ENCODE assay signal across 2 fruit fly cellular contexts in the genomic region with DNA sequence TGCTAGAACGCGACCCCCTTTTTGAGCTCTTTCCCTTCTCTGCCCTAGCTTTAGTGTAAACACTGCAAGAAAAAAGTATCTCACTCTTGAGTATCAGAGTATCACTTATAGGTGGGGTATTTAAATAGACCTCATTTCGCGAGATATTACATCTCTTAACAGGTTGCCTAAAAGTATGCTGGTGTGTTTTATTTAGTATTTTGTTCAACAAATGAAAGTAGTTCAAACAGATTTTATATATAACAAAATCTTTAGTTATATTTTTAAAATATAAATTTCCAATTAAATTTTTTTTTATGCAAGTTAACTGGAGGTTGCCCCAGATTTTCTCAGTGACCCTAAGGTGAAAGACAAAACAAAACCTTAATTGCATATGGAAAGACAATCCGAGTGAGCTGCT.
A peak's percentile ranks its signal among the peaks of the same experiment; 100 is the strongest.
TF ChIP-seq lines count a peak whose summit lies in the region.

No protein-coding gene starts in this region.

TF ChIP-seq in whole organism, embryonic, 481 proteins besides CTCF, POLR2A, EP300 and RAD21 (continued from another document):
- TF ChIP-seq CG12659 (GFP tag; optimal IDR thresholded peaks at IDR 0.05; lab: Kevin White, UChicago) (no peak), CG11247 (GFP tag; IDR thresholded peaks at IDR 0.05; lab: Robert Waterston, UW) (no peak), CG5953 (GFP tag; IDR thresholded peaks at IDR 0.05; lab: Robert Waterston, UW) (no peak), CG10209 (GFP tag; optimal IDR thresholded peaks at IDR 0.05; lab: Kevin White, UChicago) (no peak), B-H2 (GFP tag; optimal IDR thresholded peaks at IDR 0.05; lab: Kevin White, UChicago) (no peak), CG6765 (GFP tag; optimal IDR thresholded peaks at IDR 0.05; lab: Kevin White, UChicago) (no peak), disco-r (GFP tag; optimal IDR thresholded peaks at IDR 0.05; lab: Kevin White, UChicago) (no peak), CG17385 (GFP tag; optimal IDR thresholded peaks at IDR 0.05; lab: Kevin White, UChicago) (no peak), ranshi (GFP tag; IDR thresholded peaks at IDR 0.05; lab: Robert Waterston, UW) (no peak), CG12299 (tag; optimal IDR thresholded peaks at IDR 0.05; lab: Kevin White, UChicago) (no peak), HHEX (GFP tag; optimal IDR thresholded peaks at IDR 0.05; lab: Kevin White, UChicago) (no peak), Dll (GFP tag; IDR thresholded peaks at IDR 0.05; lab: Robert Waterston, UW; ENCODE audit: partially characterized antibody) (no peak), sens-2 (GFP tag; IDR thresholded peaks at IDR 0.05; lab: Robert Waterston, UW) (no peak), Ssrp (tag; optimal IDR thresholded peaks at IDR 0.05; lab: Kevin White, UChicago) (no peak), CG31388 (GFP tag; optimal IDR thresholded peaks at IDR 0.05; lab: Kevin White, UChicago) (no peak), rib (GFP tag; IDR thresholded peaks at IDR 0.05; lab: Robert Waterston, UW) (no peak), Asciz (GFP tag; optimal IDR thresholded peaks at IDR 0.05; lab: Kevin White, UChicago) (no peak), Bdp1 (GFP tag; optimal IDR thresholded peaks at IDR 0.05; lab: Kevin White, UChicago) (no peak), unc-4 (GFP tag; IDR thresholded peaks at IDR 0.05; lab: Robert Waterston, UW; ENCODE audit: partially characterized antibody) (no peak), CG17328 (GFP tag; IDR thresholded peaks at IDR 0.05; lab: Robert Waterston, UW) (peak; percentile 26; the same call in 1 of the 2 replicates), unpg (GFP tag; optimal IDR thresholded peaks at IDR 0.05; lab: Kevin White, UChicago) (no peak), Scr (GFP tag; IDR thresholded peaks at IDR 0.05; lab: Robert Waterston, UW; ENCODE audit: partially characterized antibody) (no peak), phol (tag; optimal IDR thresholded peaks at IDR 0.05; lab: Kevin White, UChicago) (peak; percentile 12), Spps (tag; optimal IDR thresholded peaks at IDR 0.05; lab: Kevin White, UChicago) (no peak), prd (optimal IDR thresholded peaks at IDR 0.05; lab: Kevin White, UChicago) (no peak), prd (GFP tag; IDR thresholded peaks at IDR 0.05; lab: Robert Waterston, UW) (no peak), CG10654 (GFP tag; optimal IDR thresholded peaks at IDR 0.05; lab: Kevin White, UChicago) (no peak), BEAF-32 (GFP tag; optimal IDR thresholded peaks at IDR 0.05; lab: Kevin White, UChicago) (no peak), dmrt11E (tag; optimal IDR thresholded peaks at IDR 0.05; lab: Kevin White, UChicago) (no peak), Rfx (GFP tag; IDR thresholded peaks at IDR 0.05; lab: Robert Waterston, UW) (no peak), CG18764 (GFP tag; optimal IDR thresholded peaks at IDR 0.05; lab: Kevin White, UChicago) (no peak), gem (tag; optimal IDR thresholded peaks at IDR 0.05; lab: Kevin White, UChicago) (peak; percentile 24), Vsx1 (GFP tag; optimal IDR thresholded peaks at IDR 0.05; lab: Kevin White, UChicago) (no peak), nmo (GFP tag; optimal IDR thresholded peaks at IDR 0.05; lab: Kevin White, UChicago) (peak; percentile 12), so (GFP tag; IDR thresholded peaks at IDR 0.05; lab: Robert Waterston, UW) (no peak), inv (GFP tag; IDR thresholded peaks at IDR 0.05; lab: Robert Waterston, UW; ENCODE audit: partially characterized antibody) (no peak), CG3065 (GFP tag; optimal IDR thresholded peaks at IDR 0.05; lab: Kevin White, UChicago) (no peak), dmrt99B (tag; optimal IDR thresholded peaks at IDR 0.05; lab: Kevin White, UChicago) (no peak), CG4707 (GFP tag; optimal IDR thresholded peaks at IDR 0.05; lab: Kevin White, UChicago) (no peak), CG5245 (GFP tag; optimal IDR thresholded peaks at IDR 0.05; lab: Kevin White, UChicago) (no peak), chm (GFP tag; IDR thresholded peaks at IDR 0.05; lab: Robert Waterston, UW) (no peak), sens (GFP tag; lab: Kevin White, UChicago) (peak; percentile 37), CG10979 (tag; optimal IDR thresholded peaks at IDR 0.05; lab: Kevin White, UChicago) (peak; percentile 13), H2.0 (GFP tag; IDR thresholded peaks at IDR 0.05; lab: Robert Waterston, UW) (no peak), Side (GFP tag; optimal IDR thresholded peaks at IDR 0.05; lab: Kevin White, UChicago) (no peak), CG9817 (tag; optimal IDR thresholded peaks at IDR 0.05; lab: Kevin White, UChicago) (no peak), CG2712 (tag; optimal IDR thresholded peaks at IDR 0.05; lab: Kevin White, UChicago) (peak; percentile 24), Awh (GFP tag; IDR thresholded peaks at IDR 0.05; lab: Robert Waterston, UW) (no peak), CG14050 (GFP tag; IDR thresholded peaks at IDR 0.05; lab: Robert Waterston, UW) (no peak), ssp (GFP tag; IDR thresholded peaks at IDR 0.05; lab: Robert Waterston, UW) (no peak), CG12219 (GFP tag; optimal IDR thresholded peaks at IDR 0.05; lab: Kevin White, UChicago) (no peak), lola (GFP tag; optimal IDR thresholded peaks at IDR 0.05; lab: Kevin White, UChicago) (peak in 1 of 3 experiments; percentile 10), Drgx (GFP tag; IDR thresholded peaks at IDR 0.05; lab: Robert Waterston, UW) (peak; percentile 10), gro (GFP tag; optimal IDR thresholded peaks at IDR 0.05; lab: Kevin White, UChicago) (no peak), fd96Cb (tag; optimal IDR thresholded peaks at IDR 0.05; lab: Kevin White, UChicago) (no peak), wor (GFP tag; IDR thresholded peaks at IDR 0.05; lab: Robert Waterston, UW) (no peak), pfk (GFP tag; optimal IDR thresholded peaks at IDR 0.05; lab: Kevin White, UChicago) (no peak), wdn (GFP tag; IDR thresholded peaks at IDR 0.05; lab: Robert Waterston, UW) (no peak), CG34422 (GFP tag; IDR thresholded peaks at IDR 0.05; lab: Robert Waterston, UW) (no peak)

TF ChIP-seq in whole organism, prepupa, 60 proteins besides CTCF, POLR2A, EP300 and RAD21 (continued from another document):
- TF ChIP-seq OdsH (GFP tag; optimal IDR thresholded peaks at IDR 0.05; lab: Kevin White, UChicago) (peak; percentile 77), Eip93F (GFP tag; optimal IDR thresholded peaks at IDR 0.05; lab: Kevin White, UChicago) (no peak), Sox102F (GFP tag; optimal IDR thresholded peaks at IDR 0.05; lab: Kevin White, UChicago) (no peak), CG7368 (GFP tag; optimal IDR thresholded peaks at IDR 0.05; lab: Kevin White, UChicago) (peak; percentile 22), lz (GFP tag; optimal IDR thresholded peaks at IDR 0.05; lab: Kevin White, UChicago) (peak; percentile 11), CG3919 (GFP tag; optimal IDR thresholded peaks at IDR 0.05; lab: Kevin White, UChicago) (peak; percentile 72), Hr39 (GFP tag; optimal IDR thresholded peaks at IDR 0.05; lab: Kevin White, UChicago) (no peak), CG3032 (tag; optimal IDR thresholded peaks at IDR 0.05; lab: Kevin White, UChicago) (peak; percentile 80), Eip78C (GFP tag; lab: Kevin White, UChicago) (peak; percentile 92), achi (GFP tag; optimal IDR thresholded peaks at IDR 0.05; lab: Kevin White, UChicago) (peak; percentile 55), esn (GFP tag; optimal IDR thresholded peaks at IDR 0.05; lab: Kevin White, UChicago) (no peak), CG4318 (GFP tag; optimal IDR thresholded peaks at IDR 0.05; lab: Kevin White, UChicago) (peak; percentile 37), CG31627 (GFP tag; optimal IDR thresholded peaks at IDR 0.05; lab: Kevin White, UChicago) (no peak), net (GFP tag; optimal IDR thresholded peaks at IDR 0.05; lab: Kevin White, UChicago) (peak; percentile 42), Ets21C (GFP tag; optimal IDR thresholded peaks at IDR 0.05; lab: Kevin White, UChicago) (no peak), Sox14 (GFP tag; optimal IDR thresholded peaks at IDR 0.05; lab: Kevin White, UChicago) (no peak), CG9139 (GFP tag; optimal IDR thresholded peaks at IDR 0.05; lab: Kevin White, UChicago) (peak; percentile 73), CG6163 (GFP tag; IDR thresholded peaks at IDR 0.05; lab: Robert Waterston, UW) (peak; percentile 82), svp (GFP tag; lab: Kevin White, UChicago) (peak; percentile 49), salr (GFP tag; optimal IDR thresholded peaks at IDR 0.05; lab: Kevin White, UChicago) (peak; percentile 69 to 87), fd59A (GFP tag; optimal IDR thresholded peaks at IDR 0.05; lab: Kevin White, UChicago) (peak; percentile 82), CG16779 (tag; optimal IDR thresholded peaks at IDR 0.05; lab: Kevin White, UChicago) (peak; percentile 69), pdm3 (GFP tag; optimal IDR thresholded peaks at IDR 0.05; lab: Kevin White, UChicago) (no peak), dsx (GFP tag; optimal IDR thresholded peaks at IDR 0.05; lab: Kevin White, UChicago; ENCODE audit: poor library complexity, severe bottlenecking) (peak; percentile 78), Blimp-1 (GFP tag; optimal IDR thresholded peaks at IDR 0.05; lab: Kevin White, UChicago) (no peak), CG6276 (GFP tag; optimal IDR thresholded peaks at IDR 0.05; lab: Kevin White, UChicago) (no peak), dac (GFP tag; optimal IDR thresholded peaks at IDR 0.05; lab: Kevin White, UChicago) (no peak), Met (GFP tag; optimal IDR thresholded peaks at IDR 0.05; lab: Kevin White, UChicago) (no peak), CG10669 (GFP tag; optimal IDR thresholded peaks at IDR 0.05; lab: Kevin White, UChicago) (peak; percentile 78), acj6 (GFP tag; optimal IDR thresholded peaks at IDR 0.05; lab: Kevin White, UChicago) (peak; percentile 51), Lpt (GFP tag; optimal IDR thresholded peaks at IDR 0.05; lab: Kevin White, UChicago) (peak; percentile 42), Smox (GFP tag; optimal IDR thresholded peaks at IDR 0.05; lab: Kevin White, UChicago) (no peak), CG32006 (GFP tag; optimal IDR thresholded peaks at IDR 0.05; lab: Kevin White, UChicago) (no peak), Ets96B (tag; optimal IDR thresholded peaks at IDR 0.05; lab: Kevin White, UChicago) (peak; percentile 91), CG6854 (GFP tag; optimal IDR thresholded peaks at IDR 0.05; lab: Kevin White, UChicago) (no peak), Sox15 (GFP tag; optimal IDR thresholded peaks at IDR 0.05; lab: Kevin White, UChicago) (peak; percentile 60), CG6808 (GFP tag; optimal IDR thresholded peaks at IDR 0.05; lab: Kevin White, UChicago) (peak; percentile 43), CG11902 (GFP tag; optimal IDR thresholded peaks at IDR 0.05; lab: Kevin White, UChicago) (peak; percentile 50)
